Fruit fly (Drosophila melanogaster): Measurements from ENCODE around the gene snRNP-U1-C.
A peak's percentile ranks its signal among the peaks of the same experiment; 100 is the strongest.

The snRNP-U1-C gene

dm6 chr3R:18983614-18984185 lies at the start of gene snRNP-U1-C, which contains the start of gene gukh:
Gene snRNP-U1-C (minus strand): TSS chr3R:18983650.
Gene gukh (plus strand): TSS chr3R:18984025.
- TF ChIP-seq gsb (GFP tag; IDR thresholded peaks at IDR 0.05) (peak; percentile 69), Dp (GFP tag; optimal IDR thresholded peaks at IDR 0.05) (peak; percentile 66), CG9727 (GFP tag; optimal IDR thresholded peaks at IDR 0.05) (peak; percentile 76), tx (GFP tag; optimal IDR thresholded peaks at IDR 0.05) (peak; percentile 2), Hand (GFP tag; optimal IDR thresholded peaks at IDR 0.05) (peak; percentile 56), kay (GFP tag; optimal IDR thresholded peaks at IDR 0.05) (peak; percentile 47), CG9797 (GFP tag; optimal IDR thresholded peaks at IDR 0.05) (peak; percentile 99), Neu2 (GFP tag; optimal IDR thresholded peaks at IDR 0.05; ENCODE audit: borderline replicate concordance) (no peak), CG2875 (GFP tag; optimal IDR thresholded peaks at IDR 0.05) (peak; percentile 66), pho (GFP tag; optimal IDR thresholded peaks at IDR 0.05) (peak; percentile 32), h (optimal IDR thresholded peaks at IDR 0.05) (no peak), Atf6 (GFP tag; IDR thresholded peaks at IDR 0.05) (peak; percentile 88), sc (optimal IDR thresholded peaks at IDR 0.05) (no peak), sc (GFP tag; optimal IDR thresholded peaks at IDR 0.05) (peak; percentile 46), CG14014 (GFP tag; IDR thresholded peaks at IDR 0.05) (peak; percentile 92), sug (tag; optimal IDR thresholded peaks at IDR 0.05) (peak; percentile 80), CG16813 (GFP tag; IDR thresholded peaks at IDR 0.05; ENCODE audit: partially characterized antibody) (peak; percentile 69; the same call in 2 of the 3 replicates), Camta (GFP tag; optimal IDR thresholded peaks at IDR 0.05) (no peak), CG17186 (GFP tag; optimal IDR thresholded peaks at IDR 0.05) (peak; percentile 9), Ravus (GFP tag; IDR thresholded peaks at IDR 0.05) (peak; percentile 47), maf-S (GFP tag; optimal IDR thresholded peaks at IDR 0.05) (no peak), Atf3 (GFP tag; optimal IDR thresholded peaks at IDR 0.05) (peak; percentile 67), esg (GFP tag; conservative IDR thresholded peaks at IDR 0.05) (peak; percentile 82), ind (GFP tag; optimal IDR thresholded peaks at IDR 0.05) (peak; percentile 79), Rx (GFP tag; IDR thresholded peaks at IDR 0.05) (peak; percentile 48), ewg (GFP tag; optimal IDR thresholded peaks at IDR 0.05) (peak; percentile 46), CG3163 (GFP tag; optimal IDR thresholded peaks at IDR 0.05) (no peak), CG13424 (tag; optimal IDR thresholded peaks at IDR 0.05) (peak; percentile 88), fru (optimal IDR thresholded peaks at IDR 0.05) (no peak), NK7.1 (GFP tag; optimal IDR thresholded peaks at IDR 0.05) (no peak), Hr51 (GFP tag; optimal IDR thresholded peaks at IDR 0.05) (peak; percentile 31 to 86), fu2 (GFP tag; optimal IDR thresholded peaks at IDR 0.05) (peak; percentile 5), seq (GFP tag; IDR thresholded peaks at IDR 0.05) (peak; percentile 87), CG8290 (GFP tag; optimal IDR thresholded peaks at IDR 0.05) (peak; percentile 76), CG8290 (tag; optimal IDR thresholded peaks at IDR 0.05) (peak in 1 of 2 experiments; percentile 91), Elba2 (GFP tag; optimal IDR thresholded peaks at IDR 0.05) (peak; percentile 22), CG3407 (GFP tag; optimal IDR thresholded peaks at IDR 0.05) (no peak), bbx (GFP tag; IDR thresholded peaks at IDR 0.05; ENCODE audit: partially characterized antibody) (peak; percentile 53; the same call in 1 of the 2 replicates), Bgb (GFP tag; IDR thresholded peaks at IDR 0.05; ENCODE audit: partially characterized antibody) (peak; percentile 66), CG11504 (tag; optimal IDR thresholded peaks at IDR 0.05) (peak; percentile 83), CG8944 (GFP tag; optimal IDR thresholded peaks at IDR 0.05) (peak; percentile 31), Scr (GFP tag; IDR thresholded peaks at IDR 0.05; ENCODE audit: partially characterized antibody) (peak; percentile 77), MTF-1 (GFP tag; optimal IDR thresholded peaks at IDR 0.05; ENCODE audit: borderline replicate concordance) (no peak), CG6854 (GFP tag; optimal IDR thresholded peaks at IDR 0.05) (peak; percentile 18), Deaf1 (tag; optimal IDR thresholded peaks at IDR 0.05) (peak; percentile 72), dmrt99B (tag; optimal IDR thresholded peaks at IDR 0.05) (peak; percentile 75), Gug (GFP tag; IDR thresholded peaks at IDR 0.05) (peak; percentile 62), ap (GFP tag; IDR thresholded peaks at IDR 0.05) (peak; percentile 81), unpg (GFP tag; optimal IDR thresholded peaks at IDR 0.05) (peak; percentile 87), nau (GFP tag; optimal IDR thresholded peaks at IDR 0.05) (peak; percentile 35), CG7839 (tag; optimal IDR thresholded peaks at IDR 0.05) (peak; percentile 82)

All from whole organism, embryonic.